Worm (Caenorhabditis elegans) whole organism, L4 larva: Measurements from ENCODE around the gene R07E5.15.

Experiments used
- F49E8.2 ChIP-seq: sonication (generic microtip); optimal IDR thresholded peaks from 2 replicates; lab custom pipeline; 2016; ENCODE audit warnings: missing compliant biosample characterization, mild to moderate bottlenecking, missing genetic modification characterization, borderline replicate concordance
- R02D3.7 ChIP-seq: fragments of 150-350 bp; sonication (generic microtip); optimal IDR thresholded peaks from 3 replicates; lab custom pipeline; 2014; ENCODE audit warnings: missing biosample characterization, missing genetic modification characterization
- Y48G9A.11 ChIP-seq: fragments of 200-800 bp; sonication (Bioruptor generic); IDR thresholded peaks from 2 replicates; pipeline ENCODE4 v1.3.6; 2022; ENCODE audit warnings: missing genetic modification reagents, missing genetic modification characterization, missing compliant biosample characterization
- ZK546.5 ChIP-seq, 2 experiments: sonication (generic microtip); optimal IDR thresholded peaks; 2 replicates each; lab custom pipeline; 2017; ENCODE audit warnings: missing biosample characterization in 2 of 2, missing genetic modification characterization in 2 of 2
- aha-1 ChIP-seq: fragments of 150-350 bp; peaks from one replicate; lab custom pipeline; 2014; ENCODE audit warnings: missing biosample characterization, missing genetic modification characterization
- arid-1 ChIP-seq: fragments of 200-800 bp; sonication (Bioruptor generic); conservative IDR thresholded peaks from 2 replicates; pipeline ENCODE4 v1.3.6; 2022; ENCODE audit warnings: missing genetic modification reagents, missing genetic modification characterization, missing compliant biosample characterization
- attf-4 ChIP-seq: sonication (generic microtip); optimal IDR thresholded peaks from 3 replicates; lab custom pipeline; 2017; ENCODE audit warnings: missing biosample characterization, missing genetic modification characterization
- ceh-20 ChIP-seq: fragments of 200-800 bp; sonication (Bioruptor generic); IDR thresholded peaks from 2 replicates; pipeline ENCODE4 v1.3.6; 2022; ENCODE audit warnings: missing genetic modification reagents, missing genetic modification characterization, missing compliant biosample characterization
- daf-12 ChIP-seq: fragments of 150-350 bp; optimal IDR thresholded peaks from 2 replicates; lab custom pipeline; 2014; ENCODE audit warnings: missing biosample characterization, missing genetic modification reagents, missing genetic modification characterization
- daf-19 ChIP-seq: fragments of 200-800 bp; sonication (Bioruptor generic); conservative IDR thresholded peaks from 2 replicates; pipeline ENCODE4 v1.3.6; 2022; ENCODE audit warnings: missing genetic modification characterization, missing compliant biosample characterization
- dmd-6 ChIP-seq: fragments of 200-800 bp; sonication (Bioruptor generic); IDR thresholded peaks from 2 replicates; pipeline ENCODE4 v1.3.6; 2022; ENCODE audit warnings: missing genetic modification reagents, missing genetic modification characterization, missing compliant biosample characterization
- dmd-9 ChIP-seq: fragments of 200-800 bp; sonication (Bioruptor generic); IDR thresholded peaks from 2 replicates; pipeline ENCODE4 v1.3.6; 2022; ENCODE audit warnings: missing genetic modification reagents, missing genetic modification characterization, missing compliant biosample characterization
- egl-27 ChIP-seq: sonication (generic microtip); optimal IDR thresholded peaks from 3 replicates; lab custom pipeline; 2017; ENCODE audit warnings: missing biosample characterization, missing genetic modification reagents, missing genetic modification characterization
- egl-43 ChIP-seq: fragments of 200-800 bp; sonication (Bioruptor generic); IDR thresholded peaks from 2 replicates; pipeline ENCODE4 v1.3.6; 2022; ENCODE audit warnings: missing genetic modification reagents, missing genetic modification characterization, missing compliant biosample characterization
- hlh-11 ChIP-seq: fragments of 200-800 bp; sonication (Bioruptor generic); optimal IDR thresholded peaks from 2 replicates; lab custom pipeline; 2018; ENCODE audit warnings: mild to moderate bottlenecking, missing genetic modification characterization, missing compliant biosample characterization
- jun-1 ChIP-seq: fragments of 150-350 bp; optimal IDR thresholded peaks from 2 replicates; lab custom pipeline; 2014; ENCODE audit warnings: missing biosample characterization, missing genetic modification reagents, missing genetic modification characterization
- lin-15B ChIP-seq: fragments of 150-350 bp; sonication (generic microtip); optimal IDR thresholded peaks from 3 replicates; lab custom pipeline; 2014; ENCODE audit warnings: missing biosample characterization, missing genetic modification characterization
- lin-29 ChIP-seq: fragments of 200-800 bp; sonication (Bioruptor generic); IDR thresholded peaks from 2 replicates; pipeline ENCODE4 v1.3.6; 2022; ENCODE audit warnings: missing genetic modification reagents, missing genetic modification characterization, missing compliant biosample characterization
- lin-38 ChIP-seq: fragments of 200-800 bp; sonication (Bioruptor generic); IDR thresholded peaks from 2 replicates; pipeline ENCODE4 v1.3.6; 2022; ENCODE audit warnings: missing genetic modification reagents, missing genetic modification characterization, missing compliant biosample characterization
- lsy-2 ChIP-seq, 2 experiments: fragments of 150-350 bp in 1 of 2; sonication (generic microtip) in 1 of 2; optimal IDR thresholded peaks; 2 replicates each; lab custom pipeline; 2014 to 2017; ENCODE audit warnings: missing biosample characterization in 2 of 2, missing genetic modification characterization in 2 of 2
- mdl-1 ChIP-seq, 2 experiments: fragments of 150-350 bp in 1 of 2; sonication (generic microtip) in 1 of 2; optimal IDR thresholded peaks; 2 replicates each; lab custom pipeline; 2014 to 2017; ENCODE audit warnings: missing biosample characterization in 2 of 2, missing genetic modification characterization in 2 of 2
- mdt-29 ChIP-seq: fragments of 200-800 bp; sonication (Bioruptor generic); IDR thresholded peaks from 2 replicates; pipeline ENCODE4 v1.3.6; 2022; ENCODE audit warnings: missing genetic modification reagents, missing genetic modification characterization, missing compliant biosample characterization
- mes-2 ChIP-seq: sonication (generic microtip); optimal IDR thresholded peaks from 2 replicates; lab custom pipeline; 2016; ENCODE audit warnings: missing genotype, mild to moderate bottlenecking, missing genetic modification characterization, missing compliant biosample characterization; ENCODE audit not compliant: poor library complexity, severe bottlenecking
- mxl-3 ChIP-seq: fragments of 200-800 bp; sonication (Bioruptor generic); optimal IDR thresholded peaks from 2 replicates; lab custom pipeline; 2018; ENCODE audit warnings: mild to moderate bottlenecking, missing genetic modification characterization, missing compliant biosample characterization
- nhr-10 ChIP-seq: fragments of 150-350 bp; optimal IDR thresholded peaks from 2 replicates; lab custom pipeline; 2014; ENCODE audit warnings: missing biosample characterization, missing genetic modification characterization
- nhr-11 ChIP-seq: fragments of 150-350 bp; optimal IDR thresholded peaks from 2 replicates; lab custom pipeline; 2014; ENCODE audit warnings: missing biosample characterization, missing genetic modification characterization
- nhr-111 ChIP-seq: fragments of 200-800 bp; sonication (Bioruptor generic); optimal IDR thresholded peaks from 2 replicates; lab custom pipeline; 2018; ENCODE audit warnings: mild to moderate bottlenecking, missing genetic modification characterization, missing compliant biosample characterization
- nhr-42 ChIP-seq: fragments of 200-800 bp; sonication (Bioruptor generic); IDR thresholded peaks from 2 replicates; pipeline ENCODE4 v1.3.6; 2022; ENCODE audit warnings: missing genetic modification characterization, missing compliant biosample characterization
- pha-4 ChIP-seq, 2 experiments: fragments of 150-350 bp in 1 of 2; fragments of 200-800 bp in 1 of 2; sonication (Bioruptor generic) in 1 of 2; IDR thresholded peaks in 1 of 2; optimal IDR thresholded peaks in 1 of 2; 2 replicates each; pipeline versions ENCODE4 v1.3.6 to Lab custom; 2014 to 2022; ENCODE audit warnings: missing genetic modification characterization in 2 of 2, missing genetic modification reagents in 2 of 2, missing biosample characterization in 1 of 2, missing compliant biosample characterization in 1 of 2
- php-3 ChIP-seq: fragments of 200-800 bp; sonication (Bioruptor generic); IDR thresholded peaks from 2 replicates; pipeline ENCODE4 v1.3.6; 2022; ENCODE audit warnings: missing genetic modification reagents, missing genetic modification characterization, missing compliant biosample characterization
- sdz-12 ChIP-seq: fragments of 200-800 bp; sonication (Bioruptor generic); optimal IDR thresholded peaks from 2 replicates; lab custom pipeline; 2018; ENCODE audit warnings: mild to moderate bottlenecking, missing genetic modification characterization, missing compliant biosample characterization
- tra-1 ChIP-seq: fragments of 200-800 bp; sonication (Bioruptor generic); IDR thresholded peaks from 2 replicates; pipeline ENCODE4 v1.3.6; 2022; ENCODE audit warnings: missing genetic modification reagents, missing genetic modification characterization, missing compliant biosample characterization
- unc-130 ChIP-seq: sonication (generic microtip); optimal IDR thresholded peaks from 2 replicates; lab custom pipeline; 2016; ENCODE audit warnings: missing genetic modification reagents, missing genetic modification characterization, missing compliant biosample characterization
- vab-7 ChIP-seq: fragments of 200-800 bp; sonication (Bioruptor generic); IDR thresholded peaks from 2 replicates; pipeline ENCODE4 v1.3.6; 2022; ENCODE audit warnings: missing genetic modification reagents, missing genetic modification characterization, missing compliant biosample characterization
- zfp-3 ChIP-seq: fragments of 200-800 bp; sonication (Bioruptor generic); conservative IDR thresholded peaks from 2 replicates; pipeline ENCODE4 v1.3.6; 2022; ENCODE audit warnings: missing genetic modification reagents, missing genetic modification characterization, missing compliant biosample characterization
- ztf-11 ChIP-seq: fragments of 150-350 bp; optimal IDR thresholded peaks from 2 replicates; lab custom pipeline; 2014; ENCODE audit warnings: missing biosample characterization, missing genetic modification characterization

Gene R07E5.15

DNA sequence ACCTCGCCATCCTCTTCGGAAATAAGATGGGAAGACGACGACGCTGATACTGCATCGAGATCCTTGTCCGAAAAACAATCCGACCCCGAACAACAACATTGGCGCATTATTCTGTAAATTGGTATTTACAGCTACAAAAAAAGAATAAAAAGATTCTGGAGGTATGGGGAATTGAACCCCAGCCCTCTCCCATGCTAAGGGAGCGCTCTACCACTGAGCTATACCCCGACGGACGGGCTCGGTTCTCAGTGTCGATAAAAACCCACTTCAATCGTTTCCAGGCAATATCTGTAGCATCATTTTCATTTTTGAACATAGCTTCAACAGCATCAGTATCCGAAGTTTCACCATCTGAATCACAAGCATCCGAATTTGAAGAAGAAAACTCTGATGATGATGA, 27.6 kb downstream of the R07E5.15 start (continued):
- no peak for TF ChIP-seq lin-15B
- TF ChIP-seq nhr-111 = no peak
- TF ChIP-seq ceh-20 (GFP tag; lab: Robert Waterston, UW) = no peak

ce11 chrIII:4429402-4429801, 28.2 kb downstream of the R07E5.15 start, which contains the start of gene C28A5.6:
C28A5.6 (minus strand) TSS chrIII:4429502.
- TF ChIP-seq lsy-2 (tag; optimal IDR thresholded peaks at IDR 0.05; lab: Kevin White, UChicago) (no peak), jun-1 (no peak), lin-29 (no peak), ztf-11 (tag; lab: Kevin White, UChicago) (no peak), mes-2 (no peak), daf-19 (GFP tag; lab: Robert Waterston, UW) (no peak), attf-4 (tag; lab: Kevin White, UChicago) (no peak), egl-43 (GFP tag; lab: Robert Waterston, UW) (no peak), mxl-3 (GFP tag; lab: Kevin White, UChicago) (no peak), mdt-29 (GFP tag; lab: Robert Waterston, UW) (no peak), ZK546.5 (tag; optimal IDR thresholded peaks at IDR 0.05; lab: Kevin White, UChicago) (no peak), pha-4 (GFP tag; IDR thresholded peaks at IDR 0.05; lab: Robert Waterston, UW) (no peak), pha-4 (tag; optimal IDR thresholded peaks at IDR 0.05; lab: Kevin White, UChicago) (no peak), mdl-1 (tag; optimal IDR thresholded peaks at IDR 0.05; lab: Kevin White, UChicago) (no peak), zfp-3 (GFP tag; lab: Robert Waterston, UW) (no peak), nhr-10 (tag; lab: Kevin White, UChicago) (no peak), Y48G9A.11 (GFP tag; lab: Robert Waterston, UW) (no peak), F49E8.2 (tag; lab: Kevin White, UChicago) (no peak), vab-7 (GFP tag; lab: Robert Waterston, UW) (no peak), nhr-11 (tag; lab: Kevin White, UChicago) (no peak), php-3 (GFP tag; lab: Robert Waterston, UW) (no peak)

ce11 chrIII:4434294-4434781, 33.1 kb downstream of the R07E5.15 start, which contains the start of gene C28A5.1:
C28A5.1 (minus strand) TSS chrIII:4434344.
- no peak for TF ChIP-seq tra-1 (GFP tag; lab: Robert Waterston, UW)
- TF ChIP-seq arid-1 (GFP tag; lab: Robert Waterston, UW) = no peak
- 0 out of 2 replicates have a peak, but pooled peaks have one; percentile 6 for TF ChIP-seq dmd-9 (GFP tag; lab: Robert Waterston, UW)
- TF ChIP-seq hlh-11 (tag; lab: Kevin White, UChicago) = no peak
- TF ChIP-seq sdz-12 (GFP tag; lab: Kevin White, UChicago) = no peak
- TF ChIP-seq daf-19 (GFP tag; lab: Robert Waterston, UW) = 0 out of 2 replicates have a peak, but pooled peaks have one; percentile 10
- TF ChIP-seq Y48G9A.11 (GFP tag; lab: Robert Waterston, UW) = peak; percentile 46; the same call in 1 of the 2 replicates
- no peak for TF ChIP-seq nhr-42
- TF ChIP-seq unc-130 (GFP tag; lab: Kevin White, UChicago) = peak; percentile 79
- peak; percentile 30 for TF ChIP-seq F49E8.2 (tag; lab: Kevin White, UChicago)
- peak; percentile 23 for TF ChIP-seq mes-2
- TF ChIP-seq lin-38 (GFP tag; lab: Robert Waterston, UW) = no peak; the same call in 1 of the 2 replicates
- no peak for TF ChIP-seq egl-27
- TF ChIP-seq aha-1 = peak; percentile 70
- TF ChIP-seq dmd-6 = no peak
- TF ChIP-seq R02D3.7 = no peak
- TF ChIP-seq daf-12 (tag; lab: Kevin White, UChicago) = no peak
